Fruit fly (Drosophila melanogaster) Kc167 (cell line): ENCODE results near the gene Acn.

ENCODE experiments used
- Myc ChIP-seq: fragments of >200 bp; optimal IDR thresholded peaks from 2 replicates; lab custom pipeline; 2017; ENCODE audit warnings: missing external identifiers
- Sin3A ChIP-seq: fragments of >200 bp; optimal IDR thresholded peaks from 2 replicates; lab custom pipeline; 2018; ENCODE audit warnings: missing external identifiers
- h ChIP-seq: fragments of >200 bp; optimal IDR thresholded peaks from 3 replicates; lab custom pipeline; 2018; ENCODE audit warnings: missing external identifiers
- insv ChIP-seq: fragments of >200 bp; optimal IDR thresholded peaks from 3 replicates; lab custom pipeline; 2018; ENCODE audit warnings: missing external identifiers
- psq ChIP-seq: fragments of >200 bp; optimal IDR thresholded peaks from 2 replicates; lab custom pipeline; 2017; ENCODE audit warnings: missing external identifiers
- ttk ChIP-seq: sonication (Bioruptor generic); optimal IDR thresholded peaks from 2 replicates; lab custom pipeline; 2017; ENCODE audit warnings: missing external identifiers

The Acn gene

DNA sequence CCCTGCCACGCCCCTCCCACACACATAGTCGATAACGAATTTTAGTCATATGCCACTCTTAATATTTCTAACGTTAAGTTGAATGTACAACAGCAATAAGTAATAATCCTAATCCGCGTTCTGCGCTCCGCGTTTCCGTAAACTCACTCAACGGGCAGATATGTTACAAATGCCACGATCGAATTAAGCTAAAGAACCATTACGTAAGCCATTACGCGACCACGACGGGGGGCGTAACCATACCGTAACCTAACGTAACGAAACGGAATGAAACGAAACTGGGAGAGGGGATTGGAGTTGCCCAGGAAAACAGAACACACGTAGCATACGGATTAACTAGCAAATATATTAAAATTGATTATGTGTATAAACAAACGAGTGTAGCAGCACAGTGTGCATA is 12.6 kb downstream of the Acn start:
- no peak for TF ChIP-seq Sin3A (lab: Kevin White, UChicago)
- no peak for TF ChIP-seq psq
- TF ChIP-seq ttk (lab: Kevin White, UChicago), result no peak
- no peak for TF ChIP-seq h (lab: Kevin White, UChicago)
- TF ChIP-seq Myc, result no peak
- TF ChIP-seq insv, result no peak

DNA sequence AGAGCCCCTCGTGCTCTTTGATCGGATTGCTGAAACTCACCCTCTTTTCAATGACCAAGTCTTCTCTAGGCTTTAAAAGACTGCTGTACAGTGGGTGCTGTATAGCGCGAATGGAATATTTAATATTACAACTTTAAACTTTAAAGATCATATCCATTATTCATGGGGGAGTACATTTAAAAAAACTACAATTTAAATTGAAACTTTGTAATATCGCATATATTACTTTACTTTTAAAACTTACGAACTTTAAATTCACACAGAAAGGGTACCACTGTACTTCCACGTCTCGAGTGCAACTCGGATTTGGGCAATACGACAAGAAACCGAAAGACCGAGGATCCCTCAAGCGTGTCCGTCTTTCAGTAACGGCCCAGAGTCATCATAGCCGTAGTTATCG is 13.8 kb downstream of the Acn start, which contains the start of gene Phlpp:
TSS of gene Phlpp (plus strand) at position 214 of the 400 bp plus-strand sequence.
- TF ChIP-seq h (lab: Kevin White, UChicago) (no peak), ttk (lab: Kevin White, UChicago) (no peak)

DNA sequence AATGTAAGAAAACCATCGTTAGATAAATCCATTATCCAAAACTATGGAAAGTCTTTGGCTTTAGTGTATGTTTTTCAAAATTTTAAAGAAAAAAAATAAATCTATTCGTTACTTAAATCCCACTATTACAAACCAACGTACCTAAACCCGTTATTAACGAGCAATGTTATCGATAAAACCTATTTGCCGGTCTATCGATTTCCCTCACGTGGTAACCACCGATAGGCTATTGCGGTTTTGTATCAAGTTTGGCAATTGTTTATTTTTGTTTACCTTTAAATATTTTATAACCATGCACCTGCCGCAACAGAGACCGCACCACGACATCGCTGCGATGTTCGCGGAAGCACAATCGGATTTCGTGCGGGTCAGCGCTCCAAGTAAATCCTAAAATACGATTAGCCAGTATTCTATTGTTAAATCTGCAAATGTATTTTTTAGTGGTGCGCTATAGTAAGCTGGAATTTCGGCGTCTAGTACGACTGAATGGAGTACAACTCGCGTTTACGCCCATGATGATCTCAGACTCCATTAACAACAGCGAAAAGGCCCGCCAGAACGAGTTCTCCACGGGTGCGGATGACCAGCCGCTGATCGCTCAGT is 18.0 kb downstream of the Acn start, which contains the start of gene Dus4:
TSS of gene Dus4 (plus strand) at position 206 of the 603 bp plus-strand sequence.
- TF ChIP-seq Sin3A (lab: Kevin White, UChicago) (no peak), insv (no peak), Myc (no peak), ttk (lab: Kevin White, UChicago) (no peak), psq (no peak), h (lab: Kevin White, UChicago) (no peak)

- TF ChIP-seq h (lab: Kevin White, UChicago) (no peak), Myc (no peak), ttk (lab: Kevin White, UChicago) (no peak), insv (no peak), psq (no peak), Sin3A (lab: Kevin White, UChicago) (no peak)
Measured at dm6 chr2L:19064706-19065105, 19.6 kb downstream of the Acn start, which contains the start of gene CG17343. Gene CG17343 (plus strand): TSS chr2L:19064929.

dm6 chr2L:19068393-19068792 is 23.2 kb downstream of the Acn start:
- no peak for TF ChIP-seq psq
- no peak for TF ChIP-seq Sin3A (lab: Kevin White, UChicago)
- TF ChIP-seq insv, result no peak
- TF ChIP-seq ttk (lab: Kevin White, UChicago), result no peak
- no peak for TF ChIP-seq h (lab: Kevin White, UChicago)
- TF ChIP-seq Myc, result no peak

- TF ChIP-seq Myc (no peak), Sin3A (lab: Kevin White, UChicago) (no peak), insv (no peak), ttk (lab: Kevin White, UChicago) (no peak), psq (no peak), h (lab: Kevin White, UChicago) (no peak)
Measured at dm6 chr2L:19069548-19070145, 24.5 kb downstream of the Acn start, which contains the start of gene CG10702. Gene CG10702 (minus strand): TSS chr2L:19069851.

DNA sequence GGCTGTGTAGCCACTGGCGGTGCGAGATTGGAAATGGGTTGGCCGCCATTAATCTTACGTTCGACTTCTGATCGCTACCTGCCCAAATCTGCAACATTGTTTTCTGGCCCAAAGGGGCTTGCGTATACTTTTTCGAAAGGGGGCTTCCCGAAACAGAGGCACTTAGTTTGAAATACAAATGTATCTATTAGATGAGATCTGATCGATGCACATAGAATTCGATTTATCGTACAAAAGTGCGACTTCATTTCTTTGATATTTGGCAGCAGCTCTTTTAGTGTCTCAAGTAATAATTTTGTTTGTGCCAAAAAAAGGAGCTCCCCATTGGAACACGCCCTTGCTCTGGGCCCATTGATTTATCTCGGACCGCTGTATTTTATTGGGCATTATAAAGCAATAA is 26.6 kb downstream of the Acn start:
- TF ChIP-seq Sin3A (lab: Kevin White, UChicago) (no peak), Myc (no peak), insv (no peak), psq (no peak), h (lab: Kevin White, UChicago) (no peak), ttk (lab: Kevin White, UChicago) (no peak)

DNA sequence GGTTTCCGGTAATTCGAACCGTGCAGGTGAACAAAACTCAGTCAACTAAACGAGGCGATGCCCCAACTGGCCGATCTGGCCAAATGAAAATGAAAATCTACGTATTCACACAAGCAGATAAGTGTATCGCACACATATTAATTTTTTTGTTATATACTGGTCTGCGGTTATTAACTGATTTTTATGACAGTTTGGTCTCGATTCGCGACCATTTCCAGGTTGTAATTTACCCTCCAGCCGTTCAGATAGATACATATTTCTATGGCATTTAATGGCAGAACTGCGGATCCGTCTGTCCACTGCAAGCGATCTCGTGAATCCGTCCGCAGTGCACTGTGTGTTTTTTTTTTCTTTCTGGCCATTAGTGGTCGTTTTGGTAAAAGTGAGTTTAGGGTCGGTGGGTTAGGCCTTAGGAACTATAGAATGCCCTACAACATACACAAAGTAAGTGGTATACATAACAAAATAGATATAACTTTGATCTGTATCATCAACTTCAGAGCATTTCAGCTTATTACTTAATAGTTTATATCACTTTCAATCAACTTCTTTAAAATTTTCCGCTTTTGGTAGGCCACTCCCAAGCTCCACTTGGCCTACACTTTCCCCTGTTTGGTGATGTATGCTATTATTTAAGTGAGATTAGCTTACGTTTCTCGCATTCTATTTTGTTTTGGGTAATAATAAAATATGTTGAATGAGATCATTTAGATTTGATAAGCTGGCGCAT is 29.1 kb downstream of the Acn start, which contains the start of gene CG17572:
TSS of gene CG17572 (minus strand) at position 51 of the 730 bp plus-strand sequence.
- no peak for TF ChIP-seq psq
- TF ChIP-seq h (lab: Kevin White, UChicago), result no peak
- TF ChIP-seq insv, result no peak
- TF ChIP-seq ttk (lab: Kevin White, UChicago), result no peak
- no peak for TF ChIP-seq Sin3A (lab: Kevin White, UChicago)
- TF ChIP-seq Myc, result no peak

DNA sequence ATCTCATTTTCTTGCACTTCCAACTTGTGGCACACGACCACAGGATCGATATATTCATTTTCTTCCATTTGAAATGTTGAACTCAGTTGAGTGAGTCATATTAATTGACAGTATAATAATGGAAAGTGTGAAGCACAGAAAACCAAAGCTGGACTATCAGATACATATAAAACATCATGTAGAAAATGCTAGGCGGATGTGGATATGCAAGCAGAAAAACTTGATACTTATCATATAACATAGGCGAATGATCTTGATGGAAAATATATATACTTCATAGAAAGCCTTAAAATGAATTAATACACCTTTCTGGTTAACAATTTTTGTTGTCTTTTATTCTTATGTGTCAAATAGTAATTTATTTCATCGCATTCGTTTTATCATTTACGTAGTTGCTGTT is 33.8 kb downstream of the Acn start, which contains the start of gene CG10700:
TSS of gene CG10700 (minus strand) at position 101 of the 400 bp plus-strand sequence.
- TF ChIP-seq ttk (lab: Kevin White, UChicago), result no peak
- no peak for TF ChIP-seq Myc

DNA sequence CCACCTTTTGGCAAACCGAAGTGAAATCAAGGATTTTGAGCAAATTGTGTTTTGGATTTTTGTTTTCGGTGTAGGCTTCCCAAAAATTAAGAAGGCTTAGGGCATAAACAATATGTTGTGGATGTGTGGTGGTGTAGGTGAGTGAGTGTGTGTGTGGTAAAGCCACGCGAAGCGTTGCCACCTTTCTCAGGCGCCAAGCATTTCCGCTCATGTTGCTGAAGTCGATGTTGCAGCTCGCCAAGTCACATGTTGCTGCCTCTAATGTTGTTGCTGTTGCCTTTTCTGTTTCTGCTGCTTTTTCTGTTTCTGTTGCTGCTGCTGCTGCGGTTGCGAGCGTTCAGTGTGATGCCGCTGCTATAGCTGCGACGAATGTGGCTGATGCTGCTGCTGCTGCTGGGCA is 34.6 kb downstream of the Acn start:
- TF ChIP-seq Sin3A (lab: Kevin White, UChicago) (no peak), psq (no peak), ttk (lab: Kevin White, UChicago) (no peak), insv (no peak), Myc (no peak), h (lab: Kevin White, UChicago) (no peak)

- TF ChIP-seq Sin3A (lab: Kevin White, UChicago) (no peak), h (lab: Kevin White, UChicago) (no peak), psq (no peak), insv (no peak), ttk (lab: Kevin White, UChicago) (no peak), Myc (no peak)
Measured at dm6 chr2L:19083320-19083764, 38.2 kb downstream of the Acn start.

dm6 chr2L:19088895-19089294 is 43.7 kb downstream of the Acn start:
- no peak for TF ChIP-seq psq
- TF ChIP-seq insv, result no peak
- no peak for TF ChIP-seq Sin3A (lab: Kevin White, UChicago)
- no peak for TF ChIP-seq Myc
- no peak for TF ChIP-seq ttk (lab: Kevin White, UChicago)
- no peak for TF ChIP-seq h (lab: Kevin White, UChicago)
